In genomic region chrIV:11604909-11605308, ce11 we compare ENCODE assay signal across 4 worm cellular contexts.
TF ChIP-seq lines count a peak whose summit lies in the region.

TSS of gene ragc-1 (minus strand) at chrIV:11604933.
TSS of gene Y24F12A.1 (plus strand) at chrIV:11605254.

TF ChIP-seq in whole organism, L2 larva, 48 proteins besides CTCF, POLR2A, EP300 and RAD21 (continued from another document):
- TF ChIP-seq nhr-25 (tag; optimal IDR thresholded peaks at IDR 0.05; lab: Kevin White, UChicago) (peak; percentile 51), unc-39 (tag; optimal IDR thresholded peaks at IDR 0.05; lab: Kevin White, UChicago) (no peak), lsy-2 (tag; optimal IDR thresholded peaks at IDR 0.05; lab: Kevin White, UChicago) (peak in 1 of 2 experiments; percentile 72), nhr-129 (tag; optimal IDR thresholded peaks at IDR 0.05; lab: Kevin White, UChicago) (peak; percentile 69), peb-1 (tag; optimal IDR thresholded peaks at IDR 0.05; lab: Kevin White, UChicago) (no peak), ceh-16 (tag; optimal IDR thresholded peaks at IDR 0.05; lab: Kevin White, UChicago) (no peak), lin-11 (tag; optimal IDR thresholded peaks at IDR 0.05; lab: Kevin White, UChicago) (no peak), ama-1 (optimal IDR thresholded peaks at IDR 0.05; lab: Kevin White, UChicago) (no peak), nhr-21 (tag; optimal IDR thresholded peaks at IDR 0.05; lab: Kevin White, UChicago) (no peak), nhr-23 (tag; optimal IDR thresholded peaks at IDR 0.05; lab: Kevin White, UChicago) (no peak), sem-4 (tag; optimal IDR thresholded peaks at IDR 0.05; lab: Kevin White, UChicago) (no peak), nhr-237 (tag; optimal IDR thresholded peaks at IDR 0.05; lab: Kevin White, UChicago) (no peak), elt-3 (tag; optimal IDR thresholded peaks at IDR 0.05; lab: Kevin White, UChicago) (no peak), F13H6.1 (tag; optimal IDR thresholded peaks at IDR 0.05; lab: Kevin White, UChicago) (peak; percentile 29), nhr-6 (tag; optimal IDR thresholded peaks at IDR 0.05; lab: Kevin White, UChicago) (no peak), elt-1 (tag; optimal IDR thresholded peaks at IDR 0.05; lab: Kevin White, UChicago) (no peak), skn-1 (tag; optimal IDR thresholded peaks at IDR 0.05; lab: Kevin White, UChicago) (peak; percentile 30), nhr-11 (tag; optimal IDR thresholded peaks at IDR 0.05; lab: Kevin White, UChicago) (no peak), ZK546.5 (tag; optimal IDR thresholded peaks at IDR 0.05; lab: Kevin White, UChicago) (no peak), C34F6.9 (tag; optimal IDR thresholded peaks at IDR 0.05; lab: Kevin White, UChicago) (peak; percentile 72), ceh-82 (tag; optimal IDR thresholded peaks at IDR 0.05; lab: Kevin White, UChicago) (no peak), ztf-1 (GFP tag; conservative IDR thresholded peaks at IDR 0.05; lab: Robert Waterston, UW) (no peak), snpc-4 (tag; optimal IDR thresholded peaks at IDR 0.05; lab: Kevin White, UChicago) (peak; percentile 18), zag-1 (tag; optimal IDR thresholded peaks at IDR 0.05; lab: Kevin White, UChicago) (no peak), gmeb-1 (tag; optimal IDR thresholded peaks at IDR 0.05; lab: Kevin White, UChicago) (peak; percentile 40)

TF ChIP-seq in whole organism, L4 larva, 104 proteins besides CTCF, POLR2A, EP300 and RAD21 (continued from another document):
- TF ChIP-seq mxl-3 (GFP tag; optimal IDR thresholded peaks at IDR 0.05; lab: Kevin White, UChicago) (peak; percentile 78), pha-4 (GFP tag; IDR thresholded peaks at IDR 0.05; lab: Robert Waterston, UW) (no peak), pha-4 (tag; optimal IDR thresholded peaks at IDR 0.05; lab: Kevin White, UChicago) (peak; percentile 51), vab-7 (GFP tag; IDR thresholded peaks at IDR 0.05; lab: Robert Waterston, UW) (no peak), hlh-11 (tag; optimal IDR thresholded peaks at IDR 0.05; lab: Kevin White, UChicago) (peak; percentile 44), mdl-1 (tag; optimal IDR thresholded peaks at IDR 0.05; lab: Kevin White, UChicago) (peak in 1 of 2 experiments; percentile 77), ztf-11 (tag; optimal IDR thresholded peaks at IDR 0.05; lab: Kevin White, UChicago) (no peak)

TF ChIP-seq in whole organism, late embryonic, 69 proteins besides CTCF, POLR2A, EP300 and RAD21 (continued from another document):
- TF ChIP-seq ama-1 (optimal IDR thresholded peaks at IDR 0.05; lab: Kevin White, UChicago) (no peak), hlh-8 (tag; optimal IDR thresholded peaks at IDR 0.05; lab: Kevin White, UChicago) (no peak), sdc-2 (tag; optimal IDR thresholded peaks at IDR 0.05; lab: Kevin White, UChicago) (no peak), fkh-10 (GFP tag; optimal IDR thresholded peaks at IDR 0.05; lab: Kevin White, UChicago) (no peak), sox-4 (tag; optimal IDR thresholded peaks at IDR 0.05; lab: Kevin White, UChicago) (no peak), odd-2 (tag; optimal IDR thresholded peaks at IDR 0.05; lab: Kevin White, UChicago) (no peak), ceh-31 (tag; optimal IDR thresholded peaks at IDR 0.05; lab: Kevin White, UChicago) (peak; percentile 54), ceh-19 (GFP tag; optimal IDR thresholded peaks at IDR 0.05; lab: Kevin White, UChicago) (peak; percentile 2), elt-4 (tag; optimal IDR thresholded peaks at IDR 0.05; lab: Kevin White, UChicago) (no peak), K02D7.2 (tag; optimal IDR thresholded peaks at IDR 0.05; lab: Kevin White, UChicago) (no peak), hlh-30 (tag; optimal IDR thresholded peaks at IDR 0.05; lab: Kevin White, UChicago; ENCODE audit: insufficient read depth) (peak; percentile 47), pqm-1 (tag; optimal IDR thresholded peaks at IDR 0.05; lab: Kevin White, UChicago) (no peak), gmeb-2 (tag; optimal IDR thresholded peaks at IDR 0.05; lab: Kevin White, UChicago) (no peak), nhr-11 (tag; optimal IDR thresholded peaks at IDR 0.05; lab: Kevin White, UChicago) (no peak), mec-3 (tag; optimal IDR thresholded peaks at IDR 0.05; lab: Kevin White, UChicago; ENCODE audit: borderline replicate concordance) (no peak), lin-11 (tag; optimal IDR thresholded peaks at IDR 0.05; lab: Kevin White, UChicago) (no peak), tbx-2 (tag; optimal IDR thresholded peaks at IDR 0.05; lab: Kevin White, UChicago) (peak; percentile 72), ceh-22 (tag; optimal IDR thresholded peaks at IDR 0.05; lab: Kevin White, UChicago) (no peak), ceh-14 (tag; optimal IDR thresholded peaks at IDR 0.05; lab: Kevin White, UChicago) (peak; percentile 86), pag-3 (tag; optimal IDR thresholded peaks at IDR 0.05; lab: Kevin White, UChicago; ENCODE audit: borderline replicate concordance) (no peak), che-1 (tag; optimal IDR thresholded peaks at IDR 0.05; lab: Kevin White, UChicago) (no peak), Y22D7AL.16 (tag; optimal IDR thresholded peaks at IDR 0.05; lab: Kevin White, UChicago) (no peak), hlh-15 (tag; optimal IDR thresholded peaks at IDR 0.05; lab: Kevin White, UChicago) (no peak), ceh-18 (tag; optimal IDR thresholded peaks at IDR 0.05; lab: Kevin White, UChicago) (no peak), fax-1 (tag; optimal IDR thresholded peaks at IDR 0.05; lab: Kevin White, UChicago) (no peak), K09A11.1 (tag; optimal IDR thresholded peaks at IDR 0.05; lab: Kevin White, UChicago; ENCODE audit: insufficient read depth) (peak; percentile 79), lim-6 (tag; optimal IDR thresholded peaks at IDR 0.05; lab: Kevin White, UChicago) (peak; percentile 6), sox-2 (GFP tag; IDR thresholded peaks at IDR 0.05; lab: Robert Waterston, UW) (no peak), C08G9.2 (tag; optimal IDR thresholded peaks at IDR 0.05; lab: Kevin White, UChicago) (no peak), pha-4 (tag; optimal IDR thresholded peaks at IDR 0.05; lab: Kevin White, UChicago) (no peak), ttx-3 (tag; optimal IDR thresholded peaks at IDR 0.05; lab: Kevin White, UChicago) (peak; percentile 70), pha-2 (tag; optimal IDR thresholded peaks at IDR 0.05; lab: Kevin White, UChicago) (peak; percentile 4), ref-2 (tag; optimal IDR thresholded peaks at IDR 0.05; lab: Kevin White, UChicago) (no peak), ceh-6 (GFP tag; optimal IDR thresholded peaks at IDR 0.05; lab: Kevin White, UChicago) (peak; percentile 36), pat-9 (tag; optimal IDR thresholded peaks at IDR 0.05; lab: Kevin White, UChicago) (peak; percentile 19), ceh-2 (tag; optimal IDR thresholded peaks at IDR 0.05; lab: Kevin White, UChicago) (peak; percentile 60), pros-1 (tag; optimal IDR thresholded peaks at IDR 0.05; lab: Kevin White, UChicago) (no peak), unc-55 (GFP tag; optimal IDR thresholded peaks at IDR 0.05; lab: Kevin White, UChicago) (no peak), nhr-232 (tag; optimal IDR thresholded peaks at IDR 0.05; lab: Kevin White, UChicago) (no peak), eyg-1 (tag; optimal IDR thresholded peaks at IDR 0.05; lab: Kevin White, UChicago) (no peak), ceh-24 (tag; optimal IDR thresholded peaks at IDR 0.05; lab: Kevin White, UChicago) (no peak), unc-3 (GFP tag; conservative IDR thresholded peaks at IDR 0.05; lab: Robert Waterston, UW) (no peak), unc-3 (tag; optimal IDR thresholded peaks at IDR 0.05; lab: Kevin White, UChicago) (no peak)

TF ChIP-seq in whole organism, mixed stage, embryonic, 35 proteins besides CTCF, POLR2A, EP300 and RAD21 (continued from another document):
- TF ChIP-seq elt-1 (tag; optimal IDR thresholded peaks at IDR 0.05; lab: Kevin White, UChicago; ENCODE audit: borderline replicate concordance, insufficient read depth) (peak; percentile 17), unc-120 (tag; optimal IDR thresholded peaks at IDR 0.05; lab: Kevin White, UChicago; ENCODE audit: poor library complexity, severe bottlenecking) (peak; percentile 19), flh-1 (GFP tag; optimal IDR thresholded peaks at IDR 0.05; lab: Kevin White, UChicago) (peak; percentile 10), unc-39 (tag; optimal IDR thresholded peaks at IDR 0.05; lab: Kevin White, UChicago) (no peak)
